Fruit fly (Drosophila melanogaster): ENCODE results near the gene Ref1.

dm6 chr3R:7052242-7052641, 27.9 kb downstream of the Ref1 start, which contains the start of gene Sodh1:
- TF ChIP-seq Ets98B (GFP tag; IDR thresholded peaks at IDR 0.05): no peak
- no peak for TF ChIP-seq CG17806 (tag; optimal IDR thresholded peaks at IDR 0.05)
- TF ChIP-seq CG12605 (GFP tag; IDR thresholded peaks at IDR 0.05): no peak
- TF ChIP-seq CG8159 (tag; optimal IDR thresholded peaks at IDR 0.05): no peak
- TF ChIP-seq CG10348 (GFP tag; IDR thresholded peaks at IDR 0.05): no peak
- TF ChIP-seq Pif1B (GFP tag; optimal IDR thresholded peaks at IDR 0.05): no peak
- no peak for TF ChIP-seq CG15710 (tag; optimal IDR thresholded peaks at IDR 0.05)
- no peak for TF ChIP-seq gl (tag; optimal IDR thresholded peaks at IDR 0.05)
- no peak for TF ChIP-seq Snoo (tag; optimal IDR thresholded peaks at IDR 0.05)
- TF ChIP-seq CG13204 (GFP tag; optimal IDR thresholded peaks at IDR 0.05): no peak
- TF ChIP-seq rn (GFP tag; IDR thresholded peaks at IDR 0.05): no peak

Measured in whole organism, pupa.